Fruit fly (Drosophila melanogaster): ENCODE results near the gene CG44521.

CG44521 gene

DNA sequence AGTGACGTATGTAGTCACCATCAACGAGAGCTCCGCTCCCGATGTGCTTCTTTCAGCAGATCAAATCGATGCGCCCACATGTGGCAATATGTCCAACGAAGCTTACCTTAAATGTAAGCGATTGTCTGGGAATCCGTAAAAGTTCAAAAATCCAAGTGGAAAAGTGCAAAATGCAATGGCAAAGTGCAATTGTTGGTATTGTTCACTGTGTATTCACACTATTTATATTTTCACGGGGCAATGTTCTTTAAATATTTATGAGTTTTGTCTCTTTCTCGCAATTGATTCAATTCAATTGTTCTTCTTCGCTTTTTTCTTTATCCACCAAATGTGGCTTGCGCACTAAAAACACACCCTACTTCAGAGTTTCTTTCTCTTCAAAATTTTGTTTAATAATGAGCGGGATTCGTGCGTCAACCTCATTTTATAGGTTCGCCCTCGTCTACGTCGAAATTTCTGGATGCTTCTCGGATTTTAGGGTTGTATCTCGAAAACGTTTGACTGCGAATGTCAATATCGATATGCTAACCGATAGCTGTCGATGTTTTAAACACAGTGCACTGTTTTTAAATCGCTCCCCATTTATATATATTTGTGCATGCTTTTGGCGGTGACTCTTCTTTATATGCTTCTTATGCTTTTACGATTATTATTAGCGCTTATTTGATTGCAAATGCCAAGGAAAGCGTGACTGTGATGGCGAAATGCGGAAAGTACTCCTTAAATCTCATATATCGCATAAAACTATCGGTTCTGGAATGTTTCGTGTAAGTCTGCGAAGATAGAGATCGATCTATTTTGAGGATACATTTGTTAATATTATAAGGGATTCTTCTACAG is 38.8 kb downstream of the CG44521 start, which contains the start of gene DnaJ-1 (continued):
- TF ChIP-seq bcd (GFP tag; optimal IDR thresholded peaks at IDR 0.05) (no peak), CG10274 (GFP tag; optimal IDR thresholded peaks at IDR 0.05) (no peak), CG32772 (GFP tag; IDR thresholded peaks at IDR 0.05) (no peak), maf-S (GFP tag; optimal IDR thresholded peaks at IDR 0.05) (no peak), D19A (tag; optimal IDR thresholded peaks at IDR 0.05) (no peak), hb (GFP tag; IDR thresholded peaks at IDR 0.05; ENCODE audit: partially characterized antibody) (peak; percentile 97), CG7987 (GFP tag; optimal IDR thresholded peaks at IDR 0.05) (no peak), bowl (GFP tag; IDR thresholded peaks at IDR 0.05) (no peak), peb (GFP tag; IDR thresholded peaks at IDR 0.05) (no peak), CG5245 (GFP tag; optimal IDR thresholded peaks at IDR 0.05) (no peak), Hmx (GFP tag; optimal IDR thresholded peaks at IDR 0.05) (no peak), CG10543 (GFP tag; optimal IDR thresholded peaks at IDR 0.05) (peak; percentile 69), exex (tag; optimal IDR thresholded peaks at IDR 0.05) (no peak), CG12104 (GFP tag; optimal IDR thresholded peaks at IDR 0.05) (no peak), gsb-n (tag; optimal IDR thresholded peaks at IDR 0.05) (no peak), Poxn (GFP tag; IDR thresholded peaks at IDR 0.05) (no peak), danr (GFP tag; IDR thresholded peaks at IDR 0.05) (no peak), ab (GFP tag; optimal IDR thresholded peaks at IDR 0.05) (no peak), Sry-β (GFP tag; optimal IDR thresholded peaks at IDR 0.05) (peak; percentile 7), en (GFP tag; optimal IDR thresholded peaks at IDR 0.05) (no peak), HLH4C (GFP tag; IDR thresholded peaks at IDR 0.05; ENCODE audit: partially characterized antibody) (peak; percentile 96), lbe (GFP tag; optimal IDR thresholded peaks at IDR 0.05) (peak; percentile 68), Hr3 (GFP tag; optimal IDR thresholded peaks at IDR 0.05) (no peak), sr (GFP tag; IDR thresholded peaks at IDR 0.05) (no peak), CG33557 (GFP tag; optimal IDR thresholded peaks at IDR 0.05) (no peak), CG17385 (GFP tag; optimal IDR thresholded peaks at IDR 0.05) (peak; percentile 76), CG10565 (GFP tag; optimal IDR thresholded peaks at IDR 0.05) (no peak), CG2116 (GFP tag; optimal IDR thresholded peaks at IDR 0.05) (peak; percentile 98), CG30403 (GFP tag; optimal IDR thresholded peaks at IDR 0.05) (no peak), ash1 (GFP tag; optimal IDR thresholded peaks at IDR 0.05) (no peak), MBD-R2 (GFP tag; IDR thresholded peaks at IDR 0.05) (no peak; the same call in 1 of the 2 replicates), CG7839 (tag; optimal IDR thresholded peaks at IDR 0.05) (peak; percentile 48), CG14860 (GFP tag; IDR thresholded peaks at IDR 0.05; ENCODE audit: partially characterized antibody) (peak; percentile 99), caup (GFP tag; optimal IDR thresholded peaks at IDR 0.05; ENCODE audit: severe bottlenecking) (peak; percentile 41), CG1792 (GFP tag; optimal IDR thresholded peaks at IDR 0.05) (no peak), CG11398 (GFP tag; optimal IDR thresholded peaks at IDR 0.05) (no peak), PHDP (tag; optimal IDR thresholded peaks at IDR 0.05) (peak; percentile 31), Lpt (GFP tag; optimal IDR thresholded peaks at IDR 0.05) (no peak), pum (GFP tag; optimal IDR thresholded peaks at IDR 0.05) (no peak), CG7745 (tag; optimal IDR thresholded peaks at IDR 0.05) (no peak), odd (GFP tag; optimal IDR thresholded peaks at IDR 0.05) (peak; percentile 54), Mad (GFP tag; optimal IDR thresholded peaks at IDR 0.05) (no peak), CG43689 (GFP tag; IDR thresholded peaks at IDR 0.05) (no peak), Camta (GFP tag; optimal IDR thresholded peaks at IDR 0.05) (no peak), CG10462 (GFP tag; optimal IDR thresholded peaks at IDR 0.05) (no peak), Doc2 (GFP tag; IDR thresholded peaks at IDR 0.05) (no peak), Oaz (GFP tag; IDR thresholded peaks at IDR 0.05) (no peak), kah (GFP tag; optimal IDR thresholded peaks at IDR 0.05) (peak; percentile 53), CG9797 (GFP tag; optimal IDR thresholded peaks at IDR 0.05) (peak; percentile 54), lmd (GFP tag; IDR thresholded peaks at IDR 0.05) (no peak)

All from whole organism, embryonic.